Worm (Caenorhabditis elegans): Measurements from ENCODE around the gene B0365.9.

DNA sequence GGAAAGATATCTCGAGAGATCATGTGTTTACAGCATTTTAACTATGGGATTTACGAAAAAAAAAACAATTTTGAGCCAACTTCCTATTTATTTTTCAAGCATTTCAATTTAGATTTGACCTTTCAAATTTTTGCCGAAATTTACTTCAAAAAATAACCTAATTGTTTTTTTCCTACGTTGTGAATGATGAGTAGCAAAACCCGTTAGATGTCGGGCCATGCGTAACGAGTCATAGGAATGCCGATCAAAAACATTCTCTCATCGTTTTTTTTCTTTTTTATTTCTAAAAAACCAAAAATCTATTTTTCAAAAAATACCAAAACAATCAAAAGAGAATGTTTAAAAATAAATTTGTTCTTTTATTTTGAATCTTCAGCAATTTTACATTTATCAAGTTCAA, 29.5 kb upstream of the B0365.9 start:
- no peak for TF ChIP-seq nhr-232 (tag; optimal IDR thresholded peaks at IDR 0.05)
- TF ChIP-seq nhr-11 (tag; optimal IDR thresholded peaks at IDR 0.05) = no peak
- no peak for TF ChIP-seq hlh-13 (GFP tag; optimal IDR thresholded peaks at IDR 0.05)
- no peak for TF ChIP-seq ceh-22 (tag; optimal IDR thresholded peaks at IDR 0.05)
- no peak for TF ChIP-seq rnt-1 (tag; optimal IDR thresholded peaks at IDR 0.05)
